Worm (Caenorhabditis elegans) whole organism, midembryonic: ENCODE data around the gene inso-1.
A peak's percentile ranks its signal among the peaks of the same experiment; 100 is the strongest.

Source experiments
- T22C8.4 ChIP-seq: fragments of 200-800 bp; sonication (Bioruptor generic); IDR thresholded peaks from 2 replicates; pipeline ENCODE4 v1.3.6; 2022; ENCODE audit warnings: missing genetic modification characterization, missing compliant biosample characterization
- cog-1 ChIP-seq: sonication (generic microtip); optimal IDR thresholded peaks from 2 replicates; lab custom pipeline; 2016; ENCODE audit warnings: missing genetic modification characterization, missing compliant biosample characterization
- flt-1 ChIP-seq: fragments of 200-800 bp; sonication (Bioruptor generic); IDR thresholded peaks from 2 replicates; pipeline ENCODE4 v1.3.6; 2022; ENCODE audit warnings: missing genetic modification characterization, missing compliant biosample characterization
- klf-2 ChIP-seq: fragments of 200-800 bp; sonication (Bioruptor generic); conservative IDR thresholded peaks from 2 replicates; pipeline ENCODE4 v1.3.6; 2022; ENCODE audit warnings: missing genetic modification reagents, missing genetic modification characterization, missing compliant biosample characterization
- med-1 ChIP-seq: sonication (generic microtip); optimal IDR thresholded peaks from 2 replicates; lab custom pipeline; 2017; ENCODE audit warnings: missing genetic modification characterization, mild to moderate bottlenecking, missing compliant biosample characterization, antibody characterized with exemption, missing genetic modification reagents; ENCODE audit not compliant: insufficient read depth
- ref-1 ChIP-seq: fragments of 200-800 bp; sonication (Bioruptor generic); conservative IDR thresholded peaks from 2 replicates; pipeline ENCODE4 v1.3.6; 2022; ENCODE audit warnings: missing genetic modification reagents, missing genetic modification characterization, missing compliant biosample characterization
- tab-1 ChIP-seq: fragments of 200-800 bp; sonication (Bioruptor generic); IDR thresholded peaks from 2 replicates; pipeline ENCODE4 v1.3.6; 2022; ENCODE audit warnings: missing genetic modification characterization, missing compliant biosample characterization
- ztf-23 ChIP-seq: fragments of 200-800 bp; sonication (Bioruptor generic); IDR thresholded peaks from 2 replicates; pipeline ENCODE4 v1.3.6; 2022; ENCODE audit warnings: missing genetic modification reagents, missing genetic modification characterization, missing compliant biosample characterization
- ztf-29 ChIP-seq: fragments of 200-800 bp; sonication (Bioruptor generic); IDR thresholded peaks from 2 replicates; pipeline ENCODE4 v1.3.6; 2022; ENCODE audit warnings: missing genetic modification reagents, missing genetic modification characterization, missing compliant biosample characterization

The inso-1 gene

DNA sequence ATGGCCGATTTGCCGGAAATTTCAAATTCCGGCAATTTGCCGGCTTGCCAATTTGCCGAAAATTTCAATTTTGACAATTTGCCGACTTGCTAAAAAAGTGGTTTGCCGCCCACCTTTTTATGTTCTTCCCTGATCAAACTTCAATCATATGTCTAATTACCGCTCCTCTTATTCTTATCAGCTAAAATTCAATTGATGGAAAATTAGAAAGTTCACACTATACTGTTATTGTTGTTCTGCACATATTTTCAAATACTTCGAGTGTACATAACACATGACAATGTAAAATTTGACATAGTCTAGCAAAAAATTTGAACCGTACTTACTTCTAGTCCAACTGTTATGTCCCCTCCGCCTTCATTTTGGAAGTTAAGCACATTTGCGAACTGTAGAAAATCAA lies 37.9 kb downstream of the inso-1 start:
- TF ChIP-seq klf-2 (GFP tag; lab: Robert Waterston, UW), result no peak
- no peak for TF ChIP-seq flt-1 (GFP tag; lab: Robert Waterston, UW)
- TF ChIP-seq T22C8.4, result no peak
- no peak for TF ChIP-seq ztf-29 (GFP tag; lab: Robert Waterston, UW)
- no peak for TF ChIP-seq ztf-23 (GFP tag; lab: Robert Waterston, UW)
- TF ChIP-seq ref-1 (GFP tag; lab: Robert Waterston, UW), result no peak
- no peak for TF ChIP-seq tab-1 (GFP tag; lab: Robert Waterston, UW)
- no peak for TF ChIP-seq cog-1 (tag; lab: Kevin White, UChicago)
- no peak for TF ChIP-seq med-1 (GFP tag; lab: Kevin White, UChicago)

DNA sequence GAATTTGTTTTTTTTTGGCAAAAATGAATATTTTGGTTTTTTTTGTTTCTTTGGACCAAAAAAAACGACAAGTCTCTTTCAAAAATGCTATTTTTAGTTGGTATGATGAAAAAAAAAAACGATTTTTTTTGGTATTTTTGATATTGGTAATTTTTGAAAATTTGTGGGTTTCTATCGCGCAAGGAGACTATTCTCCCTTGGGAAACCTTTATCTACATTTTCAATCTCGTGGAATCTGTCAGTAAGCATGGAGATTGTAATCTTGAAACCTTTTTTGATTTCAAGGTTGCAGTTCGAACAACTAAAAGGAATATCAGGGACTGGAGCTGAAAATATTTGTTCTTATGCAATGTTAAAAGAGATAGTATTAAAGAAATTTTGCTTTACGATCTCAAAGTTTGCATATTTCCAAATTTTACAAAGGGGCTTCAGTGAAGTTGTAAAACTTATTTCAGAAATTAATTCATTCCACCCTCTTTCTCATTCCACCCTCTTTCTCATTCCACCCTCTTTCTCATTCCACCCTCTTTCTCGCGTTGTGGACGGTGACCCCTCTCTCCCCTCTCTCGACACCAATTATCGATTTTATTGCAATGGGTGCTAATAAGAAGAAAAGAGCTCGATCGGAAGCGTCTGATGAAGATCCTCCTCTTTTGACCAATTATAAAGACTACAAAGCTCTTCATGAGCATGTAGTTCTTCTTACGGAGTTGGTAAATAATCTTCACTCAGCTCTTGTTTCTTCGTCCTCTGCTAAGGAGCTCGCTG lies 39.1 kb downstream of the inso-1 start:
- TF ChIP-seq flt-1 (GFP tag; lab: Robert Waterston, UW) (no peak), med-1 (GFP tag; lab: Kevin White, UChicago) (no peak), ztf-23 (GFP tag; lab: Robert Waterston, UW) (no peak), tab-1 (GFP tag; lab: Robert Waterston, UW) (no peak), T22C8.4 (0 out of 2 replicates have a peak, but pooled peaks have one; percentile 57), ref-1 (GFP tag; lab: Robert Waterston, UW) (no peak)

DNA sequence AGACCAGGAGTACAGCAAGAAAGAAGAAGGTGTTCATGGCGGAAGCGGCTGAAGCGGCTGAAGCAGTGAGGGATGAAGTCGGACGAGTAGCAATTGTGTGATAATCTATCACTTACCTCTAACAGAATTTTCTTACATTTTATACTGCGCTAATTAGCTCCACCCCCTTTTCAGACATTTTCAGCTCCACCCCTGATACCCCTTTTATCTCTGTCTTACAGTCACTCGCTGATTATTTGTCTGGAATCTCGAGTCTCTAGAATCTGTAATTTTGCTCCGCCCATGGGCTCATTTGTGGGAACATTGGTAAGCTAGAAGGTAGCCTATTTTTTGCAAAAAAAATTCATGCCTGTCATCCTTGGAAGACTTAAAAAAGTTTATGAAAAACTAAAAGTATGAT lies 44.4 kb downstream of the inso-1 start, which contains the start of gene ins-39:
Gene ins-39 (minus strand): TSS at position 101 of the 400 bp plus-strand sequence.
- TF ChIP-seq flt-1 (GFP tag; lab: Robert Waterston, UW) (no peak), klf-2 (GFP tag; lab: Robert Waterston, UW) (no peak)

DNA sequence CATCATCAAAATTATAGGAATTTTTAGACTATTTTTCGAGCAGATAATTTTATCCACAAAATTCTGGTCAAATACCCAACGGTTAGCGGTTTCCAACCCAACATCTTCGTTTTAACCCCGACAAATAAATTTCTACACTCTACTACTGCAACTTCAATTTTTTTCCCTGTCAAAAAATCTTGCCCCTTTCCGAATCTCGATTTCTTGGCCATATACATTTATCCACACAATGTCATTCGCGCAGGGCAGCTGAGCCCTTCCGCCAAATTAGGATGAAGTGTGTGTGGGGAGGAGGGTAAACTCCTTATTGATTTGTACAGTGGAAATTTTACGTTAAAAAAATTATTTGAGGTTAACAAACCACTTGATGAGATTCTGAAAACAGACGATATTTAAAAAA lies 44.9 kb downstream of the inso-1 start:
- peak; percentile 86 for TF ChIP-seq cog-1 (tag; lab: Kevin White, UChicago)
- no peak for TF ChIP-seq ztf-29 (GFP tag; lab: Robert Waterston, UW)
- TF ChIP-seq flt-1 (GFP tag; lab: Robert Waterston, UW), result peak; percentile 63
- TF ChIP-seq ref-1 (GFP tag; lab: Robert Waterston, UW), result no peak
- TF ChIP-seq T22C8.4, result peak; percentile 84
- TF ChIP-seq tab-1 (GFP tag; lab: Robert Waterston, UW), result no peak; the same call in 1 of the 2 replicates
- peak; percentile 26 for TF ChIP-seq med-1 (GFP tag; lab: Kevin White, UChicago)
- TF ChIP-seq klf-2 (GFP tag; lab: Robert Waterston, UW), result 0 out of 2 replicates have a peak, but pooled peaks have one; percentile 21
- 0 out of 2 replicates have a peak, but pooled peaks have one; percentile 66 for TF ChIP-seq ztf-23 (GFP tag; lab: Robert Waterston, UW)

DNA sequence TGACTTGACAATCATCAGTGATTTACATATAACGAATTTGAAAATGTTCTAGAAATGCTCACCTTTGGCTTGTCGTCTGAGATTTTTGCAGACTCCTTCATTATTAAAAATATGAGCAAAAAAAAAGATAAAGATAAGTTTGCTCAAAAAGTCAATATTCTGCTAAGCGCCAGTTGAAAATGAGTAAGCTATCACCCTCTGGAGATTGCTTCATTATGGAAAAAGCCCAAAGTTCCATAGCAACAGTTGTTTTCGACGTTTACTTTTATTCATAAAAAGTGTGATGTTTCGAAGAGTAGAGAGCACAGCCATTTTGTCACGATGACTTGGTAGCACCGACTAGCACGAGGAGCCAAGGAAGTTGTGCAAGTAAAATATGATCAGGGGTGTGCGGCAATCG lies 58.3 kb downstream of the inso-1 start, which contains the start of gene F56C3.3:
Gene F56C3.3 (minus strand): TSS at position 101 of the 400 bp plus-strand sequence.
- TF ChIP-seq ztf-29 (GFP tag; lab: Robert Waterston, UW) (no peak), cog-1 (tag; lab: Kevin White, UChicago) (no peak), T22C8.4 (no peak), med-1 (GFP tag; lab: Kevin White, UChicago) (no peak), ref-1 (GFP tag; lab: Robert Waterston, UW) (no peak), ztf-23 (GFP tag; lab: Robert Waterston, UW) (no peak), klf-2 (GFP tag; lab: Robert Waterston, UW) (no peak), tab-1 (GFP tag; lab: Robert Waterston, UW) (no peak), flt-1 (GFP tag; lab: Robert Waterston, UW) (no peak)
